Worm (Caenorhabditis elegans) whole organism, mixed stage, embryonic: Measurements from ENCODE around the gene ZK643.2.

Experiments used
- M03D4.4 ChIP-seq: sonication (generic microtip); optimal IDR thresholded peaks from 2 replicates; lab custom pipeline; 2017; ENCODE audit warnings: mild to moderate bottlenecking, missing genetic modification characterization, missing compliant biosample characterization
- bed-3 ChIP-seq: fragments of 200-800 bp; sonication (Bioruptor generic); optimal IDR thresholded peaks from 3 replicates; lab custom pipeline; 2018; ENCODE audit warnings: mild to moderate bottlenecking, missing genetic modification characterization, moderate library complexity, missing compliant biosample characterization
- blmp-1 ChIP-seq: fragments of 150-350 bp; optimal IDR thresholded peaks from 2 replicates; lab custom pipeline; 2014; ENCODE audit warnings: missing biosample characterization, missing genetic modification characterization
- ceh-43 ChIP-seq: fragments of 200-800 bp; sonication (Bioruptor generic); optimal IDR thresholded peaks from 2 replicates; lab custom pipeline; 2018; ENCODE audit warnings: mild to moderate bottlenecking, missing genetic modification characterization, moderate library complexity, missing compliant biosample characterization
- ces-1 ChIP-seq: fragments of 150-350 bp; optimal IDR thresholded peaks from 2 replicates; lab custom pipeline; 2014; ENCODE audit warnings: missing biosample characterization, missing genetic modification reagents, missing genetic modification characterization
- cnd-1 ChIP-seq: fragments of 200-800 bp; sonication (Bioruptor generic); optimal IDR thresholded peaks from 2 replicates; lab custom pipeline; 2018; ENCODE audit warnings: mild to moderate bottlenecking, missing genetic modification characterization, missing compliant biosample characterization
- drap-1 ChIP-seq: fragments of 200-800 bp; sonication (Bioruptor generic); optimal IDR thresholded peaks from 3 replicates; lab custom pipeline; 2018; ENCODE audit warnings: mild to moderate bottlenecking, missing genetic modification characterization, missing compliant biosample characterization
- elt-3 ChIP-seq: fragments of 150-350 bp; optimal IDR thresholded peaks from 2 replicates; lab custom pipeline; 2014; ENCODE audit warnings: missing biosample characterization, missing genetic modification characterization
- flh-1 ChIP-seq: fragments of 200-800 bp; sonication (Bioruptor generic); optimal IDR thresholded peaks from 2 replicates; lab custom pipeline; 2018; ENCODE audit warnings: mild to moderate bottlenecking, missing genetic modification characterization, moderate library complexity, missing compliant biosample characterization
- ham-2 ChIP-seq: fragments of 200-800 bp; sonication (Bioruptor generic); optimal IDR thresholded peaks from 2 replicates; lab custom pipeline; 2018; ENCODE audit warnings: mild to moderate bottlenecking, missing genetic modification characterization, missing compliant biosample characterization
- hlh-1 ChIP-seq: fragments of 150-350 bp; optimal IDR thresholded peaks from 2 replicates; lab custom pipeline; 2014; ENCODE audit warnings: missing biosample characterization, missing genetic modification reagents, missing genetic modification characterization
- lin-32 ChIP-seq: fragments of 200-800 bp; sonication (Bioruptor generic); optimal IDR thresholded peaks from 2 replicates; lab custom pipeline; 2018; ENCODE audit warnings: mild to moderate bottlenecking, missing genetic modification characterization, missing compliant biosample characterization
- lsy-2 ChIP-seq: fragments of 150-350 bp; optimal IDR thresholded peaks from 2 replicates; lab custom pipeline; 2014; ENCODE audit warnings: missing biosample characterization, missing genetic modification characterization
- mab-5 ChIP-seq: fragments of 150-350 bp; optimal IDR thresholded peaks from 2 replicates; lab custom pipeline; 2014; ENCODE audit warnings: missing biosample characterization, missing genetic modification characterization
- mep-1 ChIP-seq: fragments of 150-350 bp; optimal IDR thresholded peaks from 2 replicates; lab custom pipeline; 2017; ENCODE audit warnings: missing biosample characterization, missing genetic modification reagents, missing genetic modification characterization, inconsistent platforms
- mls-2 ChIP-seq: sonication (generic microtip); optimal IDR thresholded peaks from 2 replicates; lab custom pipeline; 2016; ENCODE audit warnings: mild to moderate bottlenecking, missing genetic modification characterization, moderate library complexity, missing compliant biosample characterization
- nhr-12 ChIP-seq: fragments of 150-350 bp; optimal IDR thresholded peaks from 2 replicates; lab custom pipeline; 2014; ENCODE audit warnings: missing biosample characterization, missing genetic modification characterization
- nhr-2 ChIP-seq: fragments of 150-350 bp; optimal IDR thresholded peaks from 2 replicates; lab custom pipeline; 2014; ENCODE audit warnings: missing biosample characterization, missing genetic modification characterization
- nhr-28 ChIP-seq: fragments of 150-350 bp; optimal IDR thresholded peaks from 2 replicates; lab custom pipeline; 2014; ENCODE audit warnings: missing biosample characterization, missing genetic modification characterization
- nhr-76 ChIP-seq: sonication (generic microtip); optimal IDR thresholded peaks from 2 replicates; lab custom pipeline; 2017; ENCODE audit warnings: missing biosample characterization, missing genetic modification characterization
- pha-4 ChIP-seq: fragments of 150-350 bp; optimal IDR thresholded peaks from 2 replicates; lab custom pipeline; 2018; ENCODE audit warnings: missing biosample characterization, missing genetic modification reagents, missing genetic modification characterization
- snpc-4 ChIP-seq: fragments of 150-350 bp; optimal IDR thresholded peaks from 2 replicates; lab custom pipeline; 2014; ENCODE audit warnings: missing biosample characterization, missing genetic modification characterization
- sptf-1 ChIP-seq: sonication (generic microtip); optimal IDR thresholded peaks from 2 replicates; lab custom pipeline; 2017; ENCODE audit warnings: mild to moderate bottlenecking, missing genetic modification characterization, moderate library complexity, missing compliant biosample characterization
- tbx-8 ChIP-seq: fragments of 200-800 bp; sonication (Bioruptor generic); optimal IDR thresholded peaks from 2 replicates; lab custom pipeline; 2018; ENCODE audit warnings: mild to moderate bottlenecking, missing genetic modification characterization, moderate library complexity, missing compliant biosample characterization
- unc-120 ChIP-seq: sonication (generic microtip); optimal IDR thresholded peaks from 2 replicates; lab custom pipeline; 2017; ENCODE audit warnings: missing genetic modification characterization, missing compliant biosample characterization; ENCODE audit not compliant: poor library complexity, severe bottlenecking
- unc-62 ChIP-seq: fragments of 150-350 bp; optimal IDR thresholded peaks from 2 replicates; lab custom pipeline; 2014; ENCODE audit warnings: missing biosample characterization, missing genetic modification reagents, missing genetic modification characterization
- zip-8 ChIP-seq: fragments of 150-350 bp; optimal IDR thresholded peaks from 2 replicates; lab custom pipeline; 2014; ENCODE audit warnings: missing biosample characterization, missing genetic modification characterization
- ztf-11 ChIP-seq: fragments of 150-350 bp; optimal IDR thresholded peaks from 2 replicates; lab custom pipeline; 2014; ENCODE audit warnings: missing biosample characterization, missing genetic modification characterization

Gene ZK643.2

ce11 chrIII:8946285-8946684, 10.1 kb upstream of the ZK643.2 start:
- TF ChIP-seq tbx-8 (GFP tag; lab: Kevin White, UChicago) = no peak
- TF ChIP-seq pha-4 (tag; lab: Kevin White, UChicago) = no peak
- no peak for TF ChIP-seq elt-3
- no peak for TF ChIP-seq bed-3
- TF ChIP-seq lin-32 (GFP tag; lab: Kevin White, UChicago) = no peak
- no peak for TF ChIP-seq mep-1 (tag; lab: Kevin White, UChicago)
- no peak for TF ChIP-seq flh-1
- no peak for TF ChIP-seq drap-1
- no peak for TF ChIP-seq mls-2 (tag; lab: Kevin White, UChicago)
- TF ChIP-seq nhr-76 (tag; lab: Kevin White, UChicago) = no peak
- no peak for TF ChIP-seq ham-2 (GFP tag; lab: Kevin White, UChicago)
- no peak for TF ChIP-seq zip-8 (tag; lab: Kevin White, UChicago)
- no peak for TF ChIP-seq ces-1 (GFP tag; lab: Kevin White, UChicago)
- no peak for TF ChIP-seq mab-5
- TF ChIP-seq M03D4.4 (tag; lab: Kevin White, UChicago) = no peak

- TF ChIP-seq nhr-12 (tag; lab: Kevin White, UChicago) (no peak), bed-3 (no peak), lsy-2 (no peak), unc-120 (tag; lab: Kevin White, UChicago) (no peak)
Observed at ce11 chrIII:8949147-8949546, 7.2 kb upstream of the ZK643.2 start.

- no peak for TF ChIP-seq unc-62
- TF ChIP-seq M03D4.4 (tag; lab: Kevin White, UChicago) = no peak
- no peak for TF ChIP-seq ceh-43 (GFP tag; lab: Kevin White, UChicago)
Observed at ce11 chrIII:8955536-8955935, 804 bp upstream of the ZK643.2 start.

- peak; percentile 29 for TF ChIP-seq zip-8 (tag; lab: Kevin White, UChicago)
- TF ChIP-seq ham-2 (GFP tag; lab: Kevin White, UChicago) = no peak
Observed at ce11 chrIII:8960664-8961063, 4.3 kb downstream of the ZK643.2 start, which contains the start of gene ZK643.6. Gene ZK643.6 (minus strand): TSS chrIII:8960764.

- TF ChIP-seq blmp-1 = no peak
- TF ChIP-seq cnd-1 = no peak
- no peak for TF ChIP-seq nhr-2 (tag; lab: Kevin White, UChicago)
- TF ChIP-seq ceh-43 (GFP tag; lab: Kevin White, UChicago) = no peak
- TF ChIP-seq nhr-28 (tag; lab: Kevin White, UChicago) = no peak
- TF ChIP-seq mep-1 (tag; lab: Kevin White, UChicago) = no peak
- no peak for TF ChIP-seq snpc-4
- no peak for TF ChIP-seq nhr-12 (tag; lab: Kevin White, UChicago)
- no peak for TF ChIP-seq lin-32 (GFP tag; lab: Kevin White, UChicago)
- no peak for TF ChIP-seq hlh-1
- TF ChIP-seq ztf-11 = no peak
- TF ChIP-seq mab-5 = no peak
Observed at ce11 chrIII:8961993-8962392, 5.7 kb downstream of the ZK643.2 start, which contains the start of gene grl-25. Gene grl-25 (plus strand): TSS chrIII:8962293.

- TF ChIP-seq cnd-1 (peak; percentile 40), mab-5 (no peak), sptf-1 (tag; lab: Kevin White, UChicago) (peak; percentile 21)
Observed at ce11 chrIII:8962475-8962874, 6.1 kb downstream of the ZK643.2 start.

ce11 chrIII:8964684-8965283, 8.4 kb downstream of the ZK643.2 start:
- TF ChIP-seq nhr-28 (tag; lab: Kevin White, UChicago) = no peak
- TF ChIP-seq M03D4.4 (tag; lab: Kevin White, UChicago) = no peak
- TF ChIP-seq, all 35 proteins: peak for 0
